Fruit fly (Drosophila melanogaster) whole organism, embryonic: ENCODE results near the gene Kaz1-ORFB.

Experiments used
- Abd-B ChIP-seq: fragments of 200-800 bp; sonication (Bioruptor generic); optimal IDR thresholded peaks from 2 replicates; lab custom pipeline; 2018; ENCODE audit warnings: missing biosample characterization, mild to moderate bottlenecking, missing genetic modification characterization, moderate library complexity
- Aef1 ChIP-seq: fragments of 200-800 bp; sonication (Bioruptor generic); IDR thresholded peaks from 3 replicates; pipeline ENCODE4 v1.3.6; 2022; ENCODE audit warnings: missing biosample characterization, missing genetic modification characterization
- Bteb2 ChIP-seq: fragments of 200-800 bp; sonication (Bioruptor generic); optimal IDR thresholded peaks from 2 replicates; lab custom pipeline; 2016; ENCODE audit warnings: missing biosample characterization, missing genetic modification characterization
- CG11093 ChIP-seq: fragments of 200-800 bp; sonication (Bioruptor generic); IDR thresholded peaks from 3 replicates; pipeline ENCODE4 v1.3.6; 2022; ENCODE audit warnings: missing biosample characterization, missing genetic modification characterization
- CG12155 ChIP-seq: fragments of 200-800 bp; sonication (Bioruptor generic); optimal IDR thresholded peaks from 3 replicates; lab custom pipeline; 2016; ENCODE audit warnings: missing biosample characterization, missing genetic modification characterization
- CG12769 ChIP-seq: fragments of 200-800 bp; sonication (Bioruptor generic); optimal IDR thresholded peaks from 2 replicates; lab custom pipeline; 2019; ENCODE audit warnings: missing biosample characterization, mild to moderate bottlenecking, missing genetic modification characterization, moderate library complexity
- CG13123 ChIP-seq: fragments of 200-800 bp; sonication (Bioruptor generic); optimal IDR thresholded peaks from 2 replicates; lab custom pipeline; 2016; ENCODE audit warnings: missing biosample characterization, missing genetic modification characterization
- CG1603 ChIP-seq: fragments of 200-800 bp; sonication (Bioruptor generic); optimal IDR thresholded peaks from 2 replicates; lab custom pipeline; 2019; ENCODE audit warnings: missing biosample characterization, mild to moderate bottlenecking, missing genetic modification characterization, moderate library complexity
- CG17359 ChIP-seq: fragments of 200-800 bp; sonication (Bioruptor generic); optimal IDR thresholded peaks from 3 replicates; lab custom pipeline; 2018; ENCODE audit warnings: missing biosample characterization, mild to moderate bottlenecking, missing genetic modification characterization, moderate library complexity
- CG2712 ChIP-seq: fragments of 200-800 bp; optimal IDR thresholded peaks from 3 replicates; lab custom pipeline; 2019; ENCODE audit warnings: missing biosample characterization, mild to moderate bottlenecking, missing genetic modification characterization, moderate library complexity
- CG2875 ChIP-seq: fragments of 200-800 bp; sonication (Bioruptor generic); optimal IDR thresholded peaks from 2 replicates; lab custom pipeline; 2017; ENCODE audit warnings: missing biosample characterization, mild to moderate bottlenecking, missing genetic modification characterization, missing genetic modification reagents
- CG33557 ChIP-seq: fragments of 200-800 bp; sonication (Bioruptor generic); optimal IDR thresholded peaks from 2 replicates; lab custom pipeline; 2019; ENCODE audit warnings: missing biosample characterization, mild to moderate bottlenecking, missing genetic modification characterization, moderate library complexity
- CG3407 ChIP-seq: fragments of 200-800 bp; sonication (Bioruptor generic); optimal IDR thresholded peaks from 2 replicates; lab custom pipeline; 2018; ENCODE audit warnings: missing biosample characterization, mild to moderate bottlenecking, missing genetic modification characterization
- CG4328 ChIP-seq: fragments of 200-800 bp; sonication (Bioruptor generic); optimal IDR thresholded peaks from 3 replicates; lab custom pipeline; 2017; ENCODE audit warnings: missing biosample characterization, missing genetic modification reagents, missing genetic modification characterization
- CG6791 ChIP-seq: fragments of 200-800 bp; sonication (Bioruptor generic); IDR thresholded peaks from 3 replicates; pipeline ENCODE4 v1.3.6; 2022; ENCODE audit warnings: missing biosample characterization, missing genetic modification characterization; ENCODE audit not compliant: partially characterized antibody
- CG7786 ChIP-seq: fragments of 200-800 bp; sonication (Bioruptor generic); optimal IDR thresholded peaks from 2 replicates; lab custom pipeline; 2016; ENCODE audit warnings: missing biosample characterization, missing genetic modification characterization
- CG8924 ChIP-seq: fragments of 200-800 bp; optimal IDR thresholded peaks from 3 replicates; lab custom pipeline; 2019; ENCODE audit warnings: missing biosample characterization, mild to moderate bottlenecking, missing genetic modification characterization, moderate library complexity
- CG8944 ChIP-seq: fragments of 200-800 bp; sonication (Bioruptor generic); optimal IDR thresholded peaks from 3 replicates; lab custom pipeline; 2016; ENCODE audit warnings: missing biosample characterization, missing genetic modification characterization
- HLH54F ChIP-seq: fragments of 200-800 bp; sonication (Bioruptor generic); optimal IDR thresholded peaks from 3 replicates; lab custom pipeline; 2016; ENCODE audit warnings: missing biosample characterization, missing genetic modification characterization
- HLHmδ ChIP-seq: fragments of 200-800 bp; sonication (Bioruptor generic); optimal IDR thresholded peaks from 2 replicates; lab custom pipeline; 2018; ENCODE audit warnings: missing biosample characterization, mild to moderate bottlenecking, missing genetic modification characterization, moderate library complexity
- Hand ChIP-seq: fragments of 200-800 bp; sonication (Bioruptor generic); optimal IDR thresholded peaks from 2 replicates; lab custom pipeline; 2017; ENCODE audit warnings: mild to moderate bottlenecking, missing biosample characterization, missing genetic modification reagents, missing genetic modification characterization
- Hey ChIP-seq: fragments of 200-800 bp; sonication (Bioruptor generic); optimal IDR thresholded peaks from 3 replicates; lab custom pipeline; 2018; ENCODE audit warnings: missing biosample characterization, mild to moderate bottlenecking, missing genetic modification characterization
- Hmx ChIP-seq: fragments of 200-800 bp; sonication (Bioruptor generic); optimal IDR thresholded peaks from 2 replicates; lab custom pipeline; 2016; ENCODE audit warnings: missing biosample characterization, missing genetic modification characterization
- Mad ChIP-seq: fragments of 200-800 bp; sonication (Bioruptor generic); optimal IDR thresholded peaks from 2 replicates; lab custom pipeline; 2016; ENCODE audit warnings: missing biosample characterization, missing genetic modification characterization
- Meics ChIP-seq: fragments of 200-800 bp; sonication (Bioruptor generic); optimal IDR thresholded peaks from 2 replicates; lab custom pipeline; 2017; ENCODE audit warnings: missing biosample characterization, mild to moderate bottlenecking, missing genetic modification characterization
- NFAT ChIP-seq: fragments of 200-800 bp; sonication (Bioruptor generic); IDR thresholded peaks from 2 replicates; pipeline ENCODE4 v1.3.6; 2022; ENCODE audit warnings: missing biosample characterization, missing genetic modification characterization
- Oaz ChIP-seq: fragments of 200-800 bp; sonication (Bioruptor generic); IDR thresholded peaks from 2 replicates; pipeline ENCODE4 v1.3.6; 2022; ENCODE audit warnings: missing biosample characterization, missing genetic modification characterization
- Six4 ChIP-seq: fragments of 200-800 bp; sonication (Bioruptor generic); optimal IDR thresholded peaks from 2 replicates; lab custom pipeline; 2016; ENCODE audit warnings: missing biosample characterization, missing genetic modification characterization
- Xrp1 ChIP-seq: fragments of 200-800 bp; sonication (Bioruptor generic); IDR thresholded peaks from 2 replicates; pipeline ENCODE4 v1.3.6; 2022; ENCODE audit warnings: missing biosample characterization, missing genetic modification characterization
- aop ChIP-seq: fragments of 200-800 bp; sonication (Bioruptor generic); IDR thresholded peaks from 2 replicates; pipeline ENCODE4 v1.3.6; 2022; ENCODE audit warnings: missing biosample characterization, missing genetic modification characterization
- az2 ChIP-seq: fragments of 200-800 bp; sonication (Bioruptor generic); optimal IDR thresholded peaks from 3 replicates; lab custom pipeline; 2016; ENCODE audit warnings: missing biosample characterization, missing genetic modification characterization
- eve ChIP-seq, 2 experiments: fragments of >200 bp; optimal IDR thresholded peaks; 2 replicates each; lab custom pipeline; 2017; ENCODE audit warnings: missing biosample characterization in 2 of 2, missing genetic modification characterization in 2 of 2
- fd3F ChIP-seq: fragments of 200-800 bp; sonication (Bioruptor generic); optimal IDR thresholded peaks from 2 replicates; lab custom pipeline; 2018; ENCODE audit warnings: missing biosample characterization, mild to moderate bottlenecking, missing genetic modification characterization, moderate library complexity
- gce ChIP-seq: fragments of 200-800 bp; sonication (Bioruptor generic); IDR thresholded peaks from 3 replicates; pipeline ENCODE4 v1.3.6; 2022; ENCODE audit warnings: missing biosample characterization, missing genetic modification characterization
- her ChIP-seq: fragments of 200-800 bp; sonication (Bioruptor generic); optimal IDR thresholded peaks from 2 replicates; lab custom pipeline; 2016; ENCODE audit warnings: missing biosample characterization, missing genetic modification characterization
- ken ChIP-seq: fragments of 200-800 bp; sonication (Bioruptor generic); IDR thresholded peaks from 3 replicates; pipeline ENCODE4 v1.3.6; 2022; ENCODE audit warnings: missing biosample characterization, missing genetic modification characterization
- lov ChIP-seq, 2 experiments: fragments of 200-800 bp in 1 of 2; fragments of >200 bp in 1 of 2; sonication (Bioruptor generic) in 1 of 2; IDR thresholded peaks in 1 of 2; optimal IDR thresholded peaks in 1 of 2; 2 replicates in 1 of 2; 3 replicates in 1 of 2; pipeline versions ENCODE4 v1.3.6 to Lab custom; 2017 to 2022; ENCODE audit warnings: missing biosample characterization in 1 of 2, missing genetic modification characterization in 1 of 2
- maf-S ChIP-seq: fragments of 200-800 bp; sonication (Bioruptor generic); optimal IDR thresholded peaks from 2 replicates; lab custom pipeline; 2016; ENCODE audit warnings: missing biosample characterization, missing genetic modification characterization
- pho ChIP-seq: fragments of 200-800 bp; sonication (Bioruptor generic); optimal IDR thresholded peaks from 2 replicates; lab custom pipeline; 2016; ENCODE audit warnings: missing biosample characterization, missing genetic modification characterization
- prd ChIP-seq, 3 experiments: fragments of >200 bp in 2 of 3; fragments of 200-800 bp in 1 of 3; sonication (Bioruptor generic) in 1 of 3; optimal IDR thresholded peaks in 2 of 3; IDR thresholded peaks in 1 of 3; 2 replicates in 2 of 3; 3 replicates in 1 of 3; pipeline versions ENCODE4 v1.3.6 to Lab custom; 2017 to 2022; ENCODE audit warnings: missing biosample characterization in 1 of 3, missing genetic modification characterization in 1 of 3
- sens ChIP-seq: fragments of 200-800 bp; sonication (Bioruptor generic); peaks from one replicate; lab custom pipeline; 2016; ENCODE audit warnings: missing biosample characterization, missing genetic modification characterization
- slou ChIP-seq: fragments of 200-800 bp; sonication (Bioruptor generic); optimal IDR thresholded peaks from 3 replicates; lab custom pipeline; 2016; ENCODE audit warnings: missing biosample characterization, missing genetic modification characterization
- sr ChIP-seq: fragments of 200-800 bp; sonication (Bioruptor generic); IDR thresholded peaks from 3 replicates; pipeline ENCODE4 v1.3.6; 2022; ENCODE audit warnings: missing biosample characterization, missing genetic modification characterization
- sug ChIP-seq: fragments of 200-800 bp; optimal IDR thresholded peaks from 2 replicates; lab custom pipeline; 2019; ENCODE audit warnings: missing biosample characterization, mild to moderate bottlenecking, missing genetic modification characterization, moderate library complexity
- trem ChIP-seq: fragments of 200-800 bp; optimal IDR thresholded peaks from 3 replicates; lab custom pipeline; 2019; ENCODE audit warnings: missing biosample characterization, mild to moderate bottlenecking, missing genetic modification characterization, moderate library complexity
- trh ChIP-seq: fragments of 200-800 bp; sonication (Bioruptor generic); optimal IDR thresholded peaks from 2 replicates; lab custom pipeline; 2016; ENCODE audit warnings: missing biosample characterization, missing genetic modification characterization
- wor ChIP-seq: fragments of 200-800 bp; sonication (Bioruptor generic); IDR thresholded peaks from 2 replicates; pipeline ENCODE4 v1.3.6; 2022; ENCODE audit warnings: missing biosample characterization, missing genetic modification characterization
- zen2 ChIP-seq: fragments of 200-800 bp; sonication (Bioruptor generic); IDR thresholded peaks from 3 replicates; pipeline ENCODE4 v1.3.6; 2022; ENCODE audit warnings: missing biosample characterization, missing genetic modification characterization; ENCODE audit not compliant: partially characterized antibody

The Kaz1-ORFB gene

dm6 chr3L:199754-200596 is 16.4 kb upstream of the Kaz1-ORFB start, which contains the start of the genes rno and mri (continued):
- TF ChIP-seq maf-S (GFP tag; lab: Kevin White, UChicago), result no peak
- TF ChIP-seq CG13123, result peak; percentile 51
- TF ChIP-seq CG12769 (tag; lab: Kevin White, UChicago), result no peak
- TF ChIP-seq prd (optimal IDR thresholded peaks at IDR 0.05; lab: Kevin White, UChicago), result no peak
- peak; percentile 80 for TF ChIP-seq prd (GFP tag; IDR thresholded peaks at IDR 0.05; lab: Robert Waterston, UW)
- peak; percentile 4 for TF ChIP-seq CG2875 (GFP tag; lab: Kevin White, UChicago)
- peak; percentile 61 for TF ChIP-seq CG33557 (GFP tag; lab: Kevin White, UChicago)
- peak; percentile 96 for TF ChIP-seq zen2 (GFP tag; lab: Robert Waterston, UW)
- TF ChIP-seq fd3F, result peak; percentile 64
- no peak for TF ChIP-seq CG3407 (GFP tag; lab: Kevin White, UChicago)
- TF ChIP-seq Mad (GFP tag; lab: Kevin White, UChicago), result peak; percentile 10
- TF ChIP-seq CG4328 (GFP tag; lab: Kevin White, UChicago), result peak; percentile 55
- TF ChIP-seq Bteb2 (GFP tag; lab: Kevin White, UChicago), result peak; percentile 15
- TF ChIP-seq sens, result peak; percentile 63
- peak; percentile 75 for TF ChIP-seq trem
- peak; percentile 47; the same call in 2 of the 3 replicates for TF ChIP-seq Aef1 (GFP tag; lab: Robert Waterston, UW)
- no peak for TF ChIP-seq eve (GFP tag; optimal IDR thresholded peaks at IDR 0.05; lab: Kevin White, UChicago)
- peak; percentile 72 for TF ChIP-seq CG17359 (tag; lab: Kevin White, UChicago)
- peak; percentile 61 for TF ChIP-seq Six4
- peak; percentile 73 for TF ChIP-seq sug (tag; lab: Kevin White, UChicago)
- no peak for TF ChIP-seq sr (GFP tag; lab: Robert Waterston, UW)
- peak; percentile 65 for TF ChIP-seq Abd-B (GFP tag; lab: Kevin White, UChicago)
- no peak for TF ChIP-seq lov (optimal IDR thresholded peaks at IDR 0.05; lab: Kevin White, UChicago)
- 0 out of 3 replicates have a peak, but pooled peaks have one; percentile 44 for TF ChIP-seq lov (GFP tag; IDR thresholded peaks at IDR 0.05; lab: Robert Waterston, UW)
- TF ChIP-seq Hand, result no peak
- TF ChIP-seq slou, result no peak
- peak; percentile 63 for TF ChIP-seq Oaz (GFP tag; lab: Robert Waterston, UW)
- TF ChIP-seq NFAT (GFP tag; lab: Robert Waterston, UW), result peak; percentile 53
- peak; percentile 73 for TF ChIP-seq az2 (GFP tag; lab: Kevin White, UChicago)
- no peak; the same call in 1 of the 2 replicates for TF ChIP-seq wor (GFP tag; lab: Robert Waterston, UW)
- peak; percentile 92 for TF ChIP-seq CG6791 (GFP tag; lab: Robert Waterston, UW)
- peak; percentile 64; the same call in 2 of the 3 replicates for TF ChIP-seq ken
- TF ChIP-seq CG8924 (tag; lab: Kevin White, UChicago), result peak; percentile 85
- TF ChIP-seq trh (GFP tag; lab: Kevin White, UChicago), result peak; percentile 44
- peak; percentile 72 for TF ChIP-seq Xrp1 (GFP tag; lab: Robert Waterston, UW)
- peak; percentile 86 for TF ChIP-seq CG2712 (tag; lab: Kevin White, UChicago)
- peak; percentile 54; the same call in 1 of the 3 replicates for TF ChIP-seq CG11093
- TF ChIP-seq Hey, result no peak
- no peak for TF ChIP-seq aop (GFP tag; lab: Robert Waterston, UW)
- peak; percentile 54; the same call in 1 of the 3 replicates for TF ChIP-seq gce (GFP tag; lab: Robert Waterston, UW)
- TF ChIP-seq pho, result peak; percentile 48
- TF ChIP-seq CG7786 (GFP tag; lab: Kevin White, UChicago), result no peak
- TF ChIP-seq Meics (GFP tag; lab: Kevin White, UChicago), result peak; percentile 65
- TF ChIP-seq HLHmδ (GFP tag; lab: Kevin White, UChicago), result no peak
- peak; percentile 27 for TF ChIP-seq HLH54F (GFP tag; lab: Kevin White, UChicago)
- TF ChIP-seq CG1603 (tag; lab: Kevin White, UChicago), result peak; percentile 57
- TF ChIP-seq her, result no peak
- TF ChIP-seq Hmx (GFP tag; lab: Kevin White, UChicago), result no peak
- no peak for TF ChIP-seq CG8944 (GFP tag; lab: Kevin White, UChicago)
- TF ChIP-seq CG12155 (GFP tag; lab: Kevin White, UChicago), result peak; percentile 42
